Worm (Caenorhabditis elegans) whole organism, late embryonic: Measurements from ENCODE around the gene slc-36.5.
A peak's percentile ranks its signal among the peaks of the same experiment; 100 is the strongest.

Experiments
- C08G9.2 ChIP-seq: sonication (generic microtip); optimal IDR thresholded peaks from 2 replicates; lab custom pipeline; 2016; ENCODE audit warnings: mild to moderate bottlenecking, missing genetic modification characterization, moderate library complexity, missing compliant biosample characterization
- C38D4.7 ChIP-seq: fragments of 200-800 bp; sonication (Bioruptor generic); optimal IDR thresholded peaks from 2 replicates; lab custom pipeline; 2018; ENCODE audit warnings: mild to moderate bottlenecking, missing genetic modification characterization, moderate library complexity, missing compliant biosample characterization
- K02D7.2 ChIP-seq: sonication (generic microtip); optimal IDR thresholded peaks from 2 replicates; lab custom pipeline; 2017; ENCODE audit warnings: mild to moderate bottlenecking, missing genetic modification characterization, missing compliant biosample characterization
- T23F11.4 ChIP-seq: fragments of 200-800 bp; sonication (Bioruptor generic); optimal IDR thresholded peaks from 2 replicates; lab custom pipeline; 2018; ENCODE audit warnings: mild to moderate bottlenecking, missing genetic modification characterization, missing compliant biosample characterization
- ahr-1 ChIP-seq: sonication (generic microtip); optimal IDR thresholded peaks from 2 replicates; lab custom pipeline; 2016; ENCODE audit warnings: missing genetic modification characterization, missing compliant biosample characterization
- ama-1 ChIP-seq: fragments of 150-350 bp; optimal IDR thresholded peaks from 2 replicates; lab custom pipeline; 2014
- ceh-24 ChIP-seq: sonication (generic microtip); optimal IDR thresholded peaks from 2 replicates; lab custom pipeline; 2016; ENCODE audit warnings: mild to moderate bottlenecking, missing genetic modification characterization, missing compliant biosample characterization
- ceh-30 ChIP-seq: fragments of 150-350 bp; optimal IDR thresholded peaks from 2 replicates; lab custom pipeline; 2014; ENCODE audit warnings: missing biosample characterization, missing genetic modification characterization
- ceh-34 ChIP-seq: sonication (generic microtip); optimal IDR thresholded peaks from 2 replicates; lab custom pipeline; 2016; ENCODE audit warnings: mild to moderate bottlenecking, missing genetic modification characterization, missing compliant biosample characterization
- ceh-48 ChIP-seq: sonication (generic microtip); optimal IDR thresholded peaks from 2 replicates; lab custom pipeline; 2016; ENCODE audit warnings: missing genetic modification characterization, inconsistent platforms, missing compliant biosample characterization
- ceh-6 ChIP-seq: fragments of 200-800 bp; sonication (Bioruptor generic); optimal IDR thresholded peaks from 2 replicates; lab custom pipeline; 2018; ENCODE audit warnings: mild to moderate bottlenecking, missing genetic modification characterization, missing compliant biosample characterization
- che-1 ChIP-seq: sonication (generic microtip); optimal IDR thresholded peaks from 2 replicates; lab custom pipeline; 2016; ENCODE audit warnings: mild to moderate bottlenecking, missing genetic modification characterization, missing compliant biosample characterization
- dmd-4 ChIP-seq: sonication (generic microtip); optimal IDR thresholded peaks from 2 replicates; lab custom pipeline; 2016; ENCODE audit warnings: borderline replicate concordance, missing genetic modification characterization, missing compliant biosample characterization
- dve-1 ChIP-seq: sonication (generic microtip); optimal IDR thresholded peaks from 2 replicates; lab custom pipeline; 2017; ENCODE audit warnings: antibody characterized with exemption, mild to moderate bottlenecking, missing genetic modification characterization, missing compliant biosample characterization
- ets-4 ChIP-seq: sonication (generic microtip); optimal IDR thresholded peaks from 2 replicates; lab custom pipeline; 2016; ENCODE audit warnings: missing genetic modification characterization, missing compliant biosample characterization
- fax-1 ChIP-seq: sonication (generic microtip); optimal IDR thresholded peaks from 2 replicates; lab custom pipeline; 2016; ENCODE audit warnings: missing genotype, missing genetic modification characterization, missing compliant biosample characterization
- fkh-6 ChIP-seq: sonication (generic microtip); optimal IDR thresholded peaks from 2 replicates; lab custom pipeline; 2016; ENCODE audit warnings: missing genetic modification characterization, missing compliant biosample characterization
- hlh-13 ChIP-seq: fragments of 200-800 bp; sonication (Bioruptor generic); optimal IDR thresholded peaks from 2 replicates; lab custom pipeline; 2018; ENCODE audit warnings: mild to moderate bottlenecking, missing genetic modification characterization, missing compliant biosample characterization
- hlh-15 ChIP-seq: sonication (generic microtip); optimal IDR thresholded peaks from 2 replicates; lab custom pipeline; 2016; ENCODE audit warnings: missing genetic modification characterization, missing compliant biosample characterization
- hlh-30 ChIP-seq: sonication (generic microtip); optimal IDR thresholded peaks from 2 replicates; lab custom pipeline; 2017; ENCODE audit warnings: antibody characterized with exemption, missing genetic modification characterization, missing compliant biosample characterization; ENCODE audit not compliant: insufficient read depth
- lim-6 ChIP-seq: sonication (generic microtip); optimal IDR thresholded peaks from 2 replicates; lab custom pipeline; 2016; ENCODE audit warnings: missing genetic modification characterization, missing compliant biosample characterization
- madf-2 ChIP-seq: sonication (generic microtip); optimal IDR thresholded peaks from 2 replicates; lab custom pipeline; 2017; ENCODE audit warnings: missing genetic modification characterization, missing compliant biosample characterization
- nfya-1 ChIP-seq: sonication (generic microtip); optimal IDR thresholded peaks from 2 replicates; lab custom pipeline; 2017; ENCODE audit warnings: missing genetic modification characterization, mild to moderate bottlenecking, missing compliant biosample characterization, antibody characterized with exemption, moderate library complexity
- nhr-11 ChIP-seq: fragments of 150-350 bp; optimal IDR thresholded peaks from 2 replicates; lab custom pipeline; 2014; ENCODE audit warnings: missing biosample characterization, missing genetic modification characterization
- npax-4 ChIP-seq: sonication (generic microtip); optimal IDR thresholded peaks from 2 replicates; lab custom pipeline; 2016; ENCODE audit warnings: missing genetic modification characterization, missing compliant biosample characterization
- odd-2 ChIP-seq: sonication (generic microtip); optimal IDR thresholded peaks from 2 replicates; lab custom pipeline; 2017; ENCODE audit warnings: antibody characterized with exemption, mild to moderate bottlenecking, missing genetic modification characterization, missing compliant biosample characterization
- pag-3 ChIP-seq: sonication (generic microtip); optimal IDR thresholded peaks from 2 replicates; lab custom pipeline; 2016; ENCODE audit warnings: missing compliant biosample characterization, missing genetic modification characterization, borderline replicate concordance
- pax-1 ChIP-seq: fragments of 150-350 bp; optimal IDR thresholded peaks from 2 replicates; lab custom pipeline; 2014; ENCODE audit warnings: missing biosample characterization, missing genetic modification characterization
- pha-4 ChIP-seq: fragments of 150-350 bp; optimal IDR thresholded peaks from 2 replicates; lab custom pipeline; 2018; ENCODE audit warnings: missing biosample characterization, missing genetic modification reagents, missing genetic modification characterization
- pqm-1 ChIP-seq: sonication (generic microtip); optimal IDR thresholded peaks from 2 replicates; lab custom pipeline; 2016; ENCODE audit warnings: missing genetic modification characterization, missing compliant biosample characterization
- ref-2 ChIP-seq: sonication (generic microtip); optimal IDR thresholded peaks from 2 replicates; lab custom pipeline; 2016; ENCODE audit warnings: missing genetic modification characterization, missing compliant biosample characterization
- rnt-1 ChIP-seq: sonication (generic microtip); optimal IDR thresholded peaks from 2 replicates; lab custom pipeline; 2016; ENCODE audit warnings: missing genetic modification characterization, missing compliant biosample characterization
- sox-4 ChIP-seq: sonication (generic microtip); optimal IDR thresholded peaks from 2 replicates; lab custom pipeline; 2017; ENCODE audit warnings: mild to moderate bottlenecking, missing genetic modification characterization, inconsistent platforms, missing compliant biosample characterization
- syd-9 ChIP-seq: sonication (generic microtip); optimal IDR thresholded peaks from 2 replicates; lab custom pipeline; 2016; ENCODE audit warnings: mild to moderate bottlenecking, missing genetic modification characterization, moderate library complexity, missing compliant biosample characterization
- tbx-2 ChIP-seq: sonication (generic microtip); optimal IDR thresholded peaks from 2 replicates; lab custom pipeline; 2016; ENCODE audit warnings: missing genetic modification characterization, missing compliant biosample characterization
- unc-42 ChIP-seq: sonication (generic microtip); optimal IDR thresholded peaks from 2 replicates; lab custom pipeline; 2016; ENCODE audit warnings: missing genotype, missing genetic modification characterization, missing compliant biosample characterization
- unc-55 ChIP-seq: sonication (generic microtip); optimal IDR thresholded peaks from 2 replicates; lab custom pipeline; 2017; ENCODE audit warnings: missing biosample characterization, missing genetic modification reagents, missing genetic modification characterization
- unc-86 ChIP-seq: sonication (generic microtip); optimal IDR thresholded peaks from 2 replicates; lab custom pipeline; 2016; ENCODE audit warnings: missing genetic modification characterization, missing compliant biosample characterization
- zip-5 ChIP-seq: sonication (generic microtip); optimal IDR thresholded peaks from 2 replicates; lab custom pipeline; 2016; ENCODE audit warnings: missing genetic modification characterization, missing compliant biosample characterization
- ztf-16 ChIP-seq: sonication (generic microtip); optimal IDR thresholded peaks from 2 replicates; lab custom pipeline; 2017; ENCODE audit warnings: missing genetic modification characterization, missing compliant biosample characterization

The slc-36.5 gene

DNA sequence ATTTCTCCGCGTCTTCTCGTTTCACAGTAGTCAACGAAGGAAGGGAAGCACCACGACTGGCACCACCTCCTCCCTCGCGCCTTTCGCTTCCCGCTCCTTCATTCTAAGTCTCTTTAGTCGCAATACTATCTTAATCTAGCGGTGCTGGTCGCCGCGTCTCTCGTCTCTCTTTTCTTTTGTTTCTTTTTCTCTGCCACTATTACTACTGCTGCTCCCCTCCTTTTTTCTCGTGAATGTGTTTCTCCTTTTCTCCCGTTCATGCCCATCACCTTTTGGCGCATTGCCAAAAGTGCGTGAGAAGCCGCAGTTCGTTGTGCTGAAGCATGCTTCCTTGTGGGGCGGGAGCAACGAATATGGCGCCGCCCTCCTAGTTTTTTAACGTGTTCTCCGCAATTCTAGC, 49.6 kb upstream of the slc-36.5 start (continued):
- TF ChIP-seq ceh-48 (tag; lab: Kevin White, UChicago), result no peak
- TF ChIP-seq nfya-1 (tag; lab: Kevin White, UChicago), result no peak
- TF ChIP-seq pax-1 (tag; lab: Kevin White, UChicago), result no peak
- no peak for TF ChIP-seq ceh-30 (tag; lab: Kevin White, UChicago)
- TF ChIP-seq ceh-24 (tag; lab: Kevin White, UChicago), result no peak
- TF ChIP-seq C08G9.2 (tag; lab: Kevin White, UChicago), result no peak
- TF ChIP-seq zip-5 (tag; lab: Kevin White, UChicago), result no peak
- no peak for TF ChIP-seq hlh-15 (tag; lab: Kevin White, UChicago)
- peak; percentile 40 for TF ChIP-seq unc-55 (GFP tag; lab: Kevin White, UChicago)
- no peak for TF ChIP-seq pqm-1
- no peak for TF ChIP-seq K02D7.2 (tag; lab: Kevin White, UChicago)
- TF ChIP-seq rnt-1 (tag; lab: Kevin White, UChicago), result no peak
- no peak for TF ChIP-seq pha-4
- TF ChIP-seq che-1 (tag; lab: Kevin White, UChicago), result no peak
- no peak for TF ChIP-seq hlh-30
- TF ChIP-seq T23F11.4 (GFP tag; lab: Kevin White, UChicago), result no peak
- TF ChIP-seq ama-1 (lab: Kevin White, UChicago), result no peak
- peak; percentile 16 for TF ChIP-seq unc-42
- no peak for TF ChIP-seq lim-6 (tag; lab: Kevin White, UChicago)
- TF ChIP-seq ztf-16, result no peak
- TF ChIP-seq dmd-4 (tag; lab: Kevin White, UChicago), result no peak
- TF ChIP-seq pag-3 (tag; lab: Kevin White, UChicago), result no peak
- TF ChIP-seq, all 69 proteins: peak for 9

DNA sequence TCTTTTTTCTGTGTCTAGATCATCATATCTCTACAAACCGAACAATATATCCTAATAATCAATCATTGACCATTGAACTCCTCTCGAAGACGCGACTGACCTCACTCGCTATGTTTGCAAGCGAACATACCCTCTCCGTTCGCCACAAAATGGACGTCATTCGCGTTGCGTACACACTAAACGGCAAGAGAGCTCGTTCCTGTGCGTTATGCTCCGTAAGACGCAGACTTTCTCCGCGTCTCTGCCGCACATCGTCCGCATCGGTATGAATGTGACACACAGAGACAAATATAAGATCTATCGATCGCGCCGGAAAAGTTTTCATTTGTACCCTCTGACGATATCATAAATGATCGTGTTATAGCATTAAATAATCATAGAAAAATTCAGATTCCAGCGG, 49.2 kb upstream of the slc-36.5 start:
- peak; percentile 98 for TF ChIP-seq madf-2 (tag; lab: Kevin White, UChicago)
- TF ChIP-seq fkh-6 (tag; lab: Kevin White, UChicago), result no peak
- no peak for TF ChIP-seq ets-4 (tag; lab: Kevin White, UChicago)
- no peak for TF ChIP-seq unc-86 (tag; lab: Kevin White, UChicago)
- no peak for TF ChIP-seq pag-3 (tag; lab: Kevin White, UChicago)
- TF ChIP-seq hlh-13, result no peak
- TF ChIP-seq tbx-2 (tag; lab: Kevin White, UChicago), result no peak
- TF ChIP-seq odd-2 (tag; lab: Kevin White, UChicago), result no peak
- TF ChIP-seq pha-4, result no peak
- TF ChIP-seq ahr-1, result no peak
- TF ChIP-seq pqm-1, result no peak
- TF ChIP-seq ceh-48 (tag; lab: Kevin White, UChicago), result peak; percentile 4
- no peak for TF ChIP-seq che-1 (tag; lab: Kevin White, UChicago)
- TF ChIP-seq ceh-6 (GFP tag; lab: Kevin White, UChicago), result no peak
- peak; percentile 48 for TF ChIP-seq ref-2 (tag; lab: Kevin White, UChicago)
- no peak for TF ChIP-seq hlh-30
- no peak for TF ChIP-seq sox-4
- TF ChIP-seq T23F11.4 (GFP tag; lab: Kevin White, UChicago), result no peak
- TF ChIP-seq npax-4 (tag; lab: Kevin White, UChicago), result no peak
- TF ChIP-seq fax-1, result no peak

DNA sequence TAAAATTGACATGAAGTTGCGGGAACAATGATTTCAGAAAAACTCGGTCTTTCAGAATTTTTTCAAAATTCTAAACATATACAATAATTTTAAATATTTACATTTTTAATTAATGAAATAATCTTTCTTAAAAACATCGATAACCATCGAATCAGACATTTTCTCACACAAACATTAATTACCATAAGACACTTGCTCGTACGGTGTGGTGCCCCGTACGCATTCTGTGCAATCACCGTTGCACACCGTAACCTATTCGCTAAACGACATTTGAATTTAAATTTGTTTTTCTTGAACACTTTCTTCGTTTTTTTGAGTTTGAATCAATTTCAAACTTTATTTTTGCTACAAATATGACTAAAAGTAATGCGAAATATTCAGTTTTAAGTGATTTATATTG, 46.9 kb upstream of the slc-36.5 start:
- TF ChIP-seq unc-42 (no peak), syd-9 (tag; lab: Kevin White, UChicago) (no peak), nhr-11 (tag; lab: Kevin White, UChicago) (no peak), odd-2 (tag; lab: Kevin White, UChicago) (no peak), C38D4.7 (GFP tag; lab: Kevin White, UChicago) (no peak), dve-1 (tag; lab: Kevin White, UChicago) (no peak), ceh-34 (no peak), ceh-24 (tag; lab: Kevin White, UChicago) (no peak), npax-4 (tag; lab: Kevin White, UChicago) (no peak), ref-2 (tag; lab: Kevin White, UChicago) (no peak)
- TF ChIP-seq, all 69 proteins: peak for 0
